Worm (Caenorhabditis elegans): ENCODE data around the gene ZK622.4.

Gene ZK622.4

ce11 chrII:5322732-5323326, 30.3 kb downstream of the ZK622.4 start, which contains the start of gene vhp-1:
Gene vhp-1, plus strand, starts transcription at chrII:5323276.
- TF ChIP-seq nhr-23 (tag; optimal IDR thresholded peaks at IDR 0.05) (peak; percentile 16), pha-4 (tag; optimal IDR thresholded peaks at IDR 0.05) (peak; percentile 61), ztf-4 (tag; optimal IDR thresholded peaks at IDR 0.05) (no peak)

ce11 chrII:5323773-5324172, 31.3 kb downstream of the ZK622.4 start:
- no peak for TF ChIP-seq mml-1 (tag; optimal IDR thresholded peaks at IDR 0.05)
- TF ChIP-seq ztf-4 (tag; optimal IDR thresholded peaks at IDR 0.05), result no peak
- TF ChIP-seq elt-2 (tag; optimal IDR thresholded peaks at IDR 0.05), result peak; percentile 100
- TF ChIP-seq snpc-4 (tag; optimal IDR thresholded peaks at IDR 0.05), result no peak
- no peak for TF ChIP-seq elt-3 (tag; optimal IDR thresholded peaks at IDR 0.05)
- no peak for TF ChIP-seq nhr-43 (tag; optimal IDR thresholded peaks at IDR 0.05; ENCODE audit: poor library complexity, severe bottlenecking)
- TF ChIP-seq ama-1 (optimal IDR thresholded peaks at IDR 0.05), result no peak
- TF ChIP-seq pha-4 (tag; optimal IDR thresholded peaks at IDR 0.05), result peak; percentile 88
- TF ChIP-seq daf-12 (tag; optimal IDR thresholded peaks at IDR 0.05), result no peak
- no peak for TF ChIP-seq lsy-12 (tag; optimal IDR thresholded peaks at IDR 0.05)
- no peak for TF ChIP-seq ztf-11 (tag; optimal IDR thresholded peaks at IDR 0.05)
- peak; percentile 99 for TF ChIP-seq pqm-1 (tag; optimal IDR thresholded peaks at IDR 0.05)
- TF ChIP-seq tbx-2 (tag; optimal IDR thresholded peaks at IDR 0.05), result no peak
- TF ChIP-seq lin-39 (tag; optimal IDR thresholded peaks at IDR 0.05), result no peak
- peak; percentile 83 for TF ChIP-seq jun-1 (tag; optimal IDR thresholded peaks at IDR 0.05)
- no peak for TF ChIP-seq unc-39 (tag; optimal IDR thresholded peaks at IDR 0.05)
- no peak for TF ChIP-seq fkh-10 (GFP tag; optimal IDR thresholded peaks at IDR 0.05)
- no peak for TF ChIP-seq egl-27 (tag; optimal IDR thresholded peaks at IDR 0.05)
- no peak for TF ChIP-seq nhr-67 (tag; optimal IDR thresholded peaks at IDR 0.05)
- no peak for TF ChIP-seq nhr-76 (tag; optimal IDR thresholded peaks at IDR 0.05)
- TF ChIP-seq nhr-12 (tag; optimal IDR thresholded peaks at IDR 0.05), result no peak

- TF ChIP-seq nhr-23 (tag; optimal IDR thresholded peaks at IDR 0.05), result no peak
- no peak for TF ChIP-seq nhr-11 (tag; optimal IDR thresholded peaks at IDR 0.05)
- TF ChIP-seq R02D3.7 (tag; optimal IDR thresholded peaks at IDR 0.05), result no peak
- TF ChIP-seq jun-1 (tag; optimal IDR thresholded peaks at IDR 0.05), result no peak
- no peak for TF ChIP-seq ceh-9 (tag; optimal IDR thresholded peaks at IDR 0.05)
- TF ChIP-seq pha-4 (tag; optimal IDR thresholded peaks at IDR 0.05), result peak; percentile 5
- peak; percentile 15 for TF ChIP-seq elt-1 (tag; optimal IDR thresholded peaks at IDR 0.05)
- TF ChIP-seq nhr-67 (tag; optimal IDR thresholded peaks at IDR 0.05), result no peak
Measured at ce11 chrII:5324653-5325052, 32.2 kb downstream of the ZK622.4 start.

- no peak for TF ChIP-seq nhr-67 (tag; optimal IDR thresholded peaks at IDR 0.05)
- peak; percentile 62 for TF ChIP-seq jun-1 (tag; optimal IDR thresholded peaks at IDR 0.05)
- no peak for TF ChIP-seq sea-2 (GFP tag; optimal IDR thresholded peaks at IDR 0.05)
- TF ChIP-seq nhr-77 (tag; optimal IDR thresholded peaks at IDR 0.05), result no peak
- peak; percentile 57 for TF ChIP-seq ceh-28 (tag; optimal IDR thresholded peaks at IDR 0.05)
- TF ChIP-seq nhr-43 (tag; optimal IDR thresholded peaks at IDR 0.05; ENCODE audit: poor library complexity, severe bottlenecking), result no peak
- TF ChIP-seq nhr-76 (tag; optimal IDR thresholded peaks at IDR 0.05), result no peak
- no peak for TF ChIP-seq lsy-12 (tag; optimal IDR thresholded peaks at IDR 0.05)
- no peak for TF ChIP-seq ama-1 (optimal IDR thresholded peaks at IDR 0.05)
- no peak for TF ChIP-seq nhr-12 (tag; optimal IDR thresholded peaks at IDR 0.05)
- peak; percentile 76 for TF ChIP-seq skn-1 (tag; optimal IDR thresholded peaks at IDR 0.05)
- no peak for TF ChIP-seq nhr-23 (tag; optimal IDR thresholded peaks at IDR 0.05)
- peak; percentile 29 for TF ChIP-seq egl-5 (tag; optimal IDR thresholded peaks at IDR 0.05)
- TF ChIP-seq ceh-9 (tag; optimal IDR thresholded peaks at IDR 0.05), result no peak
- TF ChIP-seq aly-2 (tag; optimal IDR thresholded peaks at IDR 0.05), result no peak
- peak; percentile 64 for TF ChIP-seq hmg-11 (tag; optimal IDR thresholded peaks at IDR 0.05)
- TF ChIP-seq mdl-1 (tag; optimal IDR thresholded peaks at IDR 0.05), result peak; percentile 34
- peak; percentile 80 for TF ChIP-seq lin-39 (tag; optimal IDR thresholded peaks at IDR 0.05)
- no peak for TF ChIP-seq lin-15B (tag; optimal IDR thresholded peaks at IDR 0.05)
- peak; percentile 23 for TF ChIP-seq nhr-11 (tag; optimal IDR thresholded peaks at IDR 0.05)
- peak; percentile 16 for TF ChIP-seq snpc-4 (tag; optimal IDR thresholded peaks at IDR 0.05)
- TF ChIP-seq pqm-1 (tag; optimal IDR thresholded peaks at IDR 0.05), result peak; percentile 13
- TF ChIP-seq elt-1 (tag; optimal IDR thresholded peaks at IDR 0.05), result peak; percentile 5
- no peak for TF ChIP-seq R02D3.7 (tag; optimal IDR thresholded peaks at IDR 0.05)
- no peak for TF ChIP-seq eor-1 (tag; optimal IDR thresholded peaks at IDR 0.05)
- peak; percentile 83 for TF ChIP-seq nfya-1 (tag; optimal IDR thresholded peaks at IDR 0.05; ENCODE audit: insufficient read depth)
- no peak for TF ChIP-seq ztf-4 (tag; optimal IDR thresholded peaks at IDR 0.05)
- no peak for TF ChIP-seq ceh-82 (tag; optimal IDR thresholded peaks at IDR 0.05)
- no peak for TF ChIP-seq ceh-16 (tag; optimal IDR thresholded peaks at IDR 0.05)
- TF ChIP-seq egl-27 (tag; optimal IDR thresholded peaks at IDR 0.05), result no peak
- TF ChIP-seq elt-2 (tag; optimal IDR thresholded peaks at IDR 0.05), result peak; percentile 44
- no peak for TF ChIP-seq ZK546.5 (tag; optimal IDR thresholded peaks at IDR 0.05)
- TF ChIP-seq fkh-10 (GFP tag; optimal IDR thresholded peaks at IDR 0.05), result peak; percentile 78
- TF ChIP-seq nhr-25 (tag; optimal IDR thresholded peaks at IDR 0.05), result no peak
- peak; percentile 87 for TF ChIP-seq pha-4 (tag; optimal IDR thresholded peaks at IDR 0.05)
- no peak for TF ChIP-seq mml-1 (tag; optimal IDR thresholded peaks at IDR 0.05)
- TF ChIP-seq daf-12 (tag; optimal IDR thresholded peaks at IDR 0.05), result no peak
- no peak for TF ChIP-seq zag-1 (tag; optimal IDR thresholded peaks at IDR 0.05)
Measured at ce11 chrII:5326024-5326627, 33.6 kb downstream of the ZK622.4 start.
